Fruit fly (Drosophila melanogaster): ENCODE data around the gene CG11586.

The CG11586 gene

DNA sequence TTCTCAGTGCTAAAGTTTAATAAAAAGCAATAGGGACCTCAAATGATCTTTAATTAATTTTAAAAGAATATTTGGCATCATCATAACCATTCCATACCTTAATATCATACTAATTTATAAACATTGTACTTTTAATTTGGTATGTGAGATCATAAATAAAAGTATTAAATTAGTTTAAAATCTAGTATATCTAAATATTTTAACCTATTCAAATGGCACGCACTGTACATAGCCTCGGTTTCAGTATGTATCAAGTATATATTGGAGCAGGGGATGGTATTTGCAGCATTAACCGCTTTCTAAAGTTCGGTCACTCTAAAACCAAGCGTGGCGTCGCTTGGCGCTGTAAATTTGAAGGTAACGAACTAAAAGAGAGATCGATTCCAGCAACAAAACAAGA, 19.8 kb downstream of the CG11586 start, which contains the start of gene pav (continued):
- no peak for TF ChIP-seq CG12942 (GFP tag; optimal IDR thresholded peaks at IDR 0.05)
- peak; percentile 63; the same call in 1 of the 2 replicates for TF ChIP-seq MBD-R2 (GFP tag; IDR thresholded peaks at IDR 0.05)
- TF ChIP-seq trem (tag; optimal IDR thresholded peaks at IDR 0.05): peak; percentile 61
- TF ChIP-seq CG8765 (GFP tag; IDR thresholded peaks at IDR 0.05): no peak
- no peak for TF ChIP-seq oc (tag; optimal IDR thresholded peaks at IDR 0.05)
- no peak for TF ChIP-seq Antp (GFP tag; optimal IDR thresholded peaks at IDR 0.05)
- TF ChIP-seq nerfin-2 (GFP tag; IDR thresholded peaks at IDR 0.05; ENCODE audit: partially characterized antibody): no peak
- 0 out of 2 replicates have a peak, but pooled peaks have one; percentile 27 for TF ChIP-seq CG32772 (GFP tag; IDR thresholded peaks at IDR 0.05)
- TF ChIP-seq emc (GFP tag; optimal IDR thresholded peaks at IDR 0.05): no peak
- no peak for TF ChIP-seq Hey (tag; optimal IDR thresholded peaks at IDR 0.05)
- no peak for TF ChIP-seq Atf-2 (GFP tag; optimal IDR thresholded peaks at IDR 0.05)
- TF ChIP-seq CG11504 (tag; optimal IDR thresholded peaks at IDR 0.05): no peak
- no peak for TF ChIP-seq rib (GFP tag; IDR thresholded peaks at IDR 0.05)
- TF ChIP-seq tgo (GFP tag; IDR thresholded peaks at IDR 0.05): peak; percentile 30; the same call in 1 of the 3 replicates
- no peak for TF ChIP-seq CG8478 (optimal IDR thresholded peaks at IDR 0.05)
- TF ChIP-seq CG30431 (GFP tag; optimal IDR thresholded peaks at IDR 0.05): no peak
- TF ChIP-seq CG1647 (GFP tag; optimal IDR thresholded peaks at IDR 0.05): no peak
- TF ChIP-seq stwl (tag; optimal IDR thresholded peaks at IDR 0.05): peak; percentile 39
- TF ChIP-seq disco-r (GFP tag; optimal IDR thresholded peaks at IDR 0.05): no peak
- TF ChIP-seq CG12104 (GFP tag; optimal IDR thresholded peaks at IDR 0.05): peak; percentile 18
- TF ChIP-seq Poxn (GFP tag; IDR thresholded peaks at IDR 0.05): no peak
- TF ChIP-seq tin (GFP tag; optimal IDR thresholded peaks at IDR 0.05): peak; percentile 28
- TF ChIP-seq gem (tag; optimal IDR thresholded peaks at IDR 0.05): no peak
- no peak for TF ChIP-seq Dfd (GFP tag; optimal IDR thresholded peaks at IDR 0.05)
- no peak; the same call in 1 of the 2 replicates for TF ChIP-seq Awh (GFP tag; IDR thresholded peaks at IDR 0.05)
- TF ChIP-seq CG18599 (GFP tag; optimal IDR thresholded peaks at IDR 0.05): no peak
- no peak for TF ChIP-seq CG4282 (GFP tag; optimal IDR thresholded peaks at IDR 0.05)
- no peak for TF ChIP-seq dmrt99B (tag; optimal IDR thresholded peaks at IDR 0.05)
- no peak for TF ChIP-seq sug (tag; optimal IDR thresholded peaks at IDR 0.05)
- no peak for TF ChIP-seq cwo (GFP tag; optimal IDR thresholded peaks at IDR 0.05)
- no peak for TF ChIP-seq CG6683 (GFP tag; optimal IDR thresholded peaks at IDR 0.05)
- no peak for TF ChIP-seq sqz (GFP tag; optimal IDR thresholded peaks at IDR 0.05)
- TF ChIP-seq Drgx (GFP tag; IDR thresholded peaks at IDR 0.05): peak; percentile 54
- TF ChIP-seq sna (GFP tag; IDR thresholded peaks at IDR 0.05; ENCODE audit: partially characterized antibody): no peak
- TF ChIP-seq Oaz (GFP tag; IDR thresholded peaks at IDR 0.05): no peak
- TF ChIP-seq pros (GFP tag; optimal IDR thresholded peaks at IDR 0.05): no peak
- no peak for TF ChIP-seq esg (GFP tag; conservative IDR thresholded peaks at IDR 0.05)
- TF ChIP-seq cas (GFP tag; IDR thresholded peaks at IDR 0.05): peak; percentile 29; the same call in 1 of the 2 replicates
- TF ChIP-seq Bteb2 (GFP tag; optimal IDR thresholded peaks at IDR 0.05): no peak
- peak; percentile 27 for TF ChIP-seq Max (GFP tag; optimal IDR thresholded peaks at IDR 0.05)
- TF ChIP-seq CG4730 (GFP tag; IDR thresholded peaks at IDR 0.05): peak; percentile 44; the same call in 1 of the 2 replicates
- TF ChIP-seq sens-2 (GFP tag; IDR thresholded peaks at IDR 0.05): no peak
- no peak for TF ChIP-seq usp (GFP tag; optimal IDR thresholded peaks at IDR 0.05)
- no peak for TF ChIP-seq CG2199 (GFP tag; IDR thresholded peaks at IDR 0.05)
- no peak for TF ChIP-seq CG43689 (GFP tag; IDR thresholded peaks at IDR 0.05)
- TF ChIP-seq CG1603 (tag; optimal IDR thresholded peaks at IDR 0.05): no peak
- TF ChIP-seq Aef1 (GFP tag; IDR thresholded peaks at IDR 0.05): no peak
- 0 out of 2 replicates have a peak, but pooled peaks have one; percentile 18 for TF ChIP-seq CG1024 (GFP tag; IDR thresholded peaks at IDR 0.05)
- TF ChIP-seq maf-S (GFP tag; optimal IDR thresholded peaks at IDR 0.05): no peak
- TF ChIP-seq Gug (GFP tag; IDR thresholded peaks at IDR 0.05): no peak
- TF ChIP-seq CG7987 (GFP tag; optimal IDR thresholded peaks at IDR 0.05): no peak
- no peak for TF ChIP-seq run (tag; optimal IDR thresholded peaks at IDR 0.05)
- TF ChIP-seq Abd-B (GFP tag; optimal IDR thresholded peaks at IDR 0.05): peak; percentile 4

Data from whole organism, embryonic.